Worm (Caenorhabditis elegans) whole organism, L2 larva: Measurements from ENCODE around the gene ZK1307.8.

Source experiments
- R02D3.7 ChIP-seq: fragments of 150-350 bp; optimal IDR thresholded peaks from 2 replicates; lab custom pipeline; 2014; ENCODE audit warnings: missing biosample characterization, missing genetic modification characterization
- ama-1 ChIP-seq: fragments of 150-350 bp; optimal IDR thresholded peaks from 2 replicates; lab custom pipeline; 2018; ENCODE audit warnings: inconsistent platforms
- ceh-82 ChIP-seq: fragments of 150-350 bp; optimal IDR thresholded peaks from 2 replicates; lab custom pipeline; 2014; ENCODE audit warnings: missing biosample characterization, missing genetic modification characterization
- egl-27 ChIP-seq: sonication (generic microtip); optimal IDR thresholded peaks from 3 replicates; lab custom pipeline; 2017; ENCODE audit warnings: missing biosample characterization, missing genetic modification reagents, missing genetic modification characterization
- fos-1 ChIP-seq: fragments of 150-350 bp; optimal IDR thresholded peaks from 2 replicates; lab custom pipeline; 2014; ENCODE audit warnings: missing biosample characterization, missing genetic modification characterization
- lsy-2 ChIP-seq, 2 experiments: fragments of 150-350 bp in 1 of 2; sonication (generic microtip) in 1 of 2; optimal IDR thresholded peaks; 2 replicates each; lab custom pipeline; 2014 to 2017; ENCODE audit warnings: missing biosample characterization in 2 of 2, missing genetic modification characterization in 2 of 2
- mab-5 ChIP-seq: fragments of 150-350 bp; optimal IDR thresholded peaks from 2 replicates; lab custom pipeline; 2014; ENCODE audit warnings: missing biosample characterization, missing genetic modification characterization
- nhr-6 ChIP-seq: fragments of 150-350 bp; optimal IDR thresholded peaks from 2 replicates; lab custom pipeline; 2014; ENCODE audit warnings: missing biosample characterization, missing genetic modification characterization
- ztf-1 ChIP-seq: fragments of 200-800 bp; sonication (Bioruptor generic); conservative IDR thresholded peaks from 2 replicates; pipeline ENCODE4 v1.3.6; 2022; ENCODE audit warnings: missing genetic modification characterization, missing compliant biosample characterization
- ztf-11 ChIP-seq: sonication (generic microtip); optimal IDR thresholded peaks from 2 replicates; lab custom pipeline; 2017; ENCODE audit warnings: missing biosample characterization, missing genetic modification characterization

- no peak for TF ChIP-seq ama-1 (lab: Kevin White, UChicago)
- no peak for TF ChIP-seq nhr-6 (tag; lab: Kevin White, UChicago)
- no peak for TF ChIP-seq ceh-82 (tag; lab: Kevin White, UChicago)
- TF ChIP-seq mab-5 (tag; lab: Kevin White, UChicago), result no peak
- no peak for TF ChIP-seq R02D3.7
- TF ChIP-seq ztf-1 (GFP tag; lab: Robert Waterston, UW), result no peak
- TF ChIP-seq egl-27 (tag; lab: Kevin White, UChicago), result no peak
- peak in 1 of 2 experiments; percentile 20 for TF ChIP-seq lsy-2 (tag; optimal IDR thresholded peaks at IDR 0.05; lab: Kevin White, UChicago)
- no peak for TF ChIP-seq fos-1
- no peak for TF ChIP-seq ztf-11 (tag; lab: Kevin White, UChicago)
Measured at ce11 chrII:9605336-9605735, 19.1 kb upstream of the ZK1307.8 start, which contains the start of gene nhr-19.
